Fruit fly (Drosophila melanogaster) whole organism, pupa: ENCODE data around the gene Ir68a.

ENCODE experiments used
- CG10348 ChIP-seq: fragments of 200-800 bp; sonication (Bioruptor generic); IDR thresholded peaks from 2 replicates; pipeline ENCODE4 v1.3.6; 2022; ENCODE audit warnings: missing biosample characterization, missing genetic modification characterization
- CG12605 ChIP-seq: fragments of 200-800 bp; sonication (Bioruptor generic); IDR thresholded peaks from 2 replicates; pipeline ENCODE4 v1.3.6; 2022; ENCODE audit warnings: missing biosample characterization, missing genetic modification characterization
- CG13204 ChIP-seq: fragments of 200-800 bp; sonication (Bioruptor generic); optimal IDR thresholded peaks from 2 replicates; lab custom pipeline; 2018; ENCODE audit warnings: missing biosample characterization, mild to moderate bottlenecking, missing genetic modification characterization, moderate library complexity
- CG14655 ChIP-seq: fragments of 200-800 bp; sonication (Bioruptor generic); optimal IDR thresholded peaks from 3 replicates; lab custom pipeline; 2017; ENCODE audit warnings: mild to moderate bottlenecking, missing biosample characterization, missing genetic modification reagents, missing genetic modification characterization
- CG15710 ChIP-seq: fragments of 200-800 bp; sonication (Bioruptor generic); optimal IDR thresholded peaks from 2 replicates; lab custom pipeline; 2018; ENCODE audit warnings: missing biosample characterization, mild to moderate bottlenecking, missing genetic modification characterization, moderate library complexity
- CG17806 ChIP-seq: fragments of 200-800 bp; sonication (Bioruptor generic); optimal IDR thresholded peaks from 2 replicates; lab custom pipeline; 2018; ENCODE audit warnings: missing biosample characterization, mild to moderate bottlenecking, missing genetic modification characterization, moderate library complexity
- CG32121 ChIP-seq: fragments of 200-800 bp; sonication (Bioruptor generic); IDR thresholded peaks from 2 replicates; pipeline ENCODE4 v1.3.6; 2022; ENCODE audit warnings: missing biosample characterization, missing genetic modification characterization
- CG34367 ChIP-seq: fragments of 200-800 bp; sonication (Bioruptor generic); optimal IDR thresholded peaks from 2 replicates; lab custom pipeline; 2018; ENCODE audit warnings: missing biosample characterization, mild to moderate bottlenecking, missing genetic modification characterization
- CG4496 ChIP-seq: fragments of 200-800 bp; sonication (Bioruptor generic); IDR thresholded peaks from 3 replicates; pipeline ENCODE4 v1.3.6; 2022; ENCODE audit warnings: missing biosample characterization, missing genetic modification characterization
- CG8159 ChIP-seq: fragments of 200-800 bp; sonication (Bioruptor generic); optimal IDR thresholded peaks from 3 replicates; lab custom pipeline; 2018; ENCODE audit warnings: missing biosample characterization, mild to moderate bottlenecking, missing genetic modification characterization, moderate library complexity
- CG8301 ChIP-seq: fragments of 200-800 bp; sonication (Bioruptor generic); optimal IDR thresholded peaks from 2 replicates; lab custom pipeline; 2018; ENCODE audit warnings: missing biosample characterization, mild to moderate bottlenecking, missing genetic modification characterization
- CG9948 ChIP-seq: fragments of 200-800 bp; sonication (Bioruptor generic); optimal IDR thresholded peaks from 2 replicates; lab custom pipeline; 2018; ENCODE audit warnings: missing biosample characterization, mild to moderate bottlenecking, missing genetic modification characterization, moderate library complexity
- D1 ChIP-seq: fragments of 200-800 bp; sonication (Bioruptor generic); optimal IDR thresholded peaks from 2 replicates; lab custom pipeline; 2018; ENCODE audit warnings: missing biosample characterization, mild to moderate bottlenecking, missing genetic modification characterization, moderate library complexity
- EcR ChIP-seq: fragments of 200-800 bp; sonication (Bioruptor generic); optimal IDR thresholded peaks from 3 replicates; lab custom pipeline; 2019; ENCODE audit warnings: missing biosample characterization, missing genetic modification characterization, mild to moderate bottlenecking, moderate library complexity, missing genetic modification reagents
- Ets98B ChIP-seq: fragments of 200-800 bp; sonication (Bioruptor generic); IDR thresholded peaks from 2 replicates; pipeline ENCODE4 v1.3.6; 2022; ENCODE audit warnings: missing biosample characterization, missing genetic modification characterization
- Pif1A ChIP-seq: fragments of 200-800 bp; sonication (Bioruptor generic); optimal IDR thresholded peaks from 3 replicates; lab custom pipeline; 2016; ENCODE audit warnings: missing biosample characterization, missing genetic modification characterization
- Pif1B ChIP-seq: fragments of 200-800 bp; sonication (Bioruptor generic); optimal IDR thresholded peaks from 3 replicates; lab custom pipeline; 2016; ENCODE audit warnings: missing biosample characterization, missing genetic modification characterization
- Snoo ChIP-seq: fragments of 200-800 bp; sonication (Bioruptor generic); optimal IDR thresholded peaks from 3 replicates; lab custom pipeline; 2017; ENCODE audit warnings: missing biosample characterization, mild to moderate bottlenecking, missing genetic modification characterization, inconsistent platforms
- fd96Ca ChIP-seq: fragments of 200-800 bp; sonication (Bioruptor generic); IDR thresholded peaks from 3 replicates; pipeline ENCODE4 v1.3.6; 2022; ENCODE audit warnings: missing biosample characterization, missing genetic modification characterization
- gl ChIP-seq: fragments of 200-800 bp; sonication (Bioruptor generic); optimal IDR thresholded peaks from 2 replicates; lab custom pipeline; 2018; ENCODE audit warnings: missing biosample characterization, mild to moderate bottlenecking, missing genetic modification characterization
- rn ChIP-seq: fragments of 200-800 bp; sonication (Bioruptor generic); IDR thresholded peaks from 2 replicates; pipeline ENCODE4 v1.3.6; 2022; ENCODE audit warnings: missing biosample characterization, missing genetic modification characterization

The Ir68a gene

dm6 chr3L:11210517-11210916, 25.5 kb downstream of the Ir68a start, which contains the start of the genes Ube3a and CG7600:
Gene Ube3a, minus strand, starts transcription at chr3L:11210583.
Gene CG7600, plus strand, starts transcription at chr3L:11210786.
- TF ChIP-seq CG4496 (GFP tag; lab: Robert Waterston, UW): 0 out of 3 replicates have a peak, but pooled peaks have one; percentile 57
- TF ChIP-seq gl: peak; percentile 13
- no peak for TF ChIP-seq CG9948
- 0 out of 2 replicates have a peak, but pooled peaks have one; percentile 22 for TF ChIP-seq CG32121 (GFP tag; lab: Robert Waterston, UW)
- no peak for TF ChIP-seq CG17806
- TF ChIP-seq Ets98B (GFP tag; lab: Robert Waterston, UW): peak; percentile 31; the same call in 1 of the 2 replicates
- TF ChIP-seq Pif1B (GFP tag; lab: Kevin White, UChicago): no peak
- no peak for TF ChIP-seq D1 (tag; lab: Kevin White, UChicago)
- TF ChIP-seq CG15710 (tag; lab: Kevin White, UChicago): peak; percentile 15
- peak; percentile 59; the same call in 2 of the 3 replicates for TF ChIP-seq fd96Ca (GFP tag; lab: Robert Waterston, UW)
- peak; percentile 26 for TF ChIP-seq EcR
- TF ChIP-seq CG8159 (tag; lab: Kevin White, UChicago): peak; percentile 22
- peak; percentile 21 for TF ChIP-seq Snoo (tag; lab: Kevin White, UChicago)
- TF ChIP-seq CG34367 (tag; lab: Kevin White, UChicago): no peak
- TF ChIP-seq rn (GFP tag; lab: Robert Waterston, UW): no peak
- no peak for TF ChIP-seq CG13204 (GFP tag; lab: Kevin White, UChicago)
- TF ChIP-seq Pif1A (GFP tag; lab: Kevin White, UChicago): no peak
- TF ChIP-seq CG8301 (tag; lab: Kevin White, UChicago): peak; percentile 12
- 0 out of 2 replicates have a peak, but pooled peaks have one; percentile 16 for TF ChIP-seq CG12605 (GFP tag; lab: Robert Waterston, UW)
- no peak for TF ChIP-seq CG10348 (GFP tag; lab: Robert Waterston, UW)
- TF ChIP-seq CG14655 (GFP tag; lab: Kevin White, UChicago): no peak

DNA sequence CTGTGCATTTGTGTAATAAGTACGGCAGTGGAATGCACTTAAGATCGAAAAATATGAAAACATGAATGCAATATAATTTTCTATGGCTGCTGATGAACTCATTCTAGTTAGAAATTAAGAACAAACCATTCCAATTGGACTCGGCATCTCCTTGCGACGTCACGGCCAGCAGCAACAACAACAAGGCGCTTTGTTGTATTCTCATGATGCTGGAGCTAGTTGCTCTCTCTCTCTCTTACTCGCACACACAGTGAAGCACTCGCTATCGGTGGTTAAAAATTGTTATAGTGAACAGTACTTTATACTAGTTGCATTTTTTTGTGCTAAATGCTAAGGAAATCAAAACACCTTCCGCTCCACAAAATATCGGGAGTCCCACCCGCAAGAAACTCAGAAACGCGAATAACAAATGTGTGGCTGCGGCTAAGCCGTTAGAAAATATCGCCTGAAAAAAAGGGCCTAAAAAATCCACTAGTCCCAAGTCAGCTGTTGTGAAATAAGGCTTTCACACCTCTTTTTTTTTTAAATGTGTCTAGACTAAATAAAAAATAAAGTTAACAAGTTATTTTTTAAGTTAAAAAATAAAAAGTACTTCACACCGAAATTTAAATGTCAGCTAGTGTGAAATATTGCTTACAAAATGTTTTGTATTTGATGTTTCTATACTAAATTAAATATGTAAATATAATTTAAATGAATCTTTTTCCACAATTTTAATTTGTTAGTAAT, 30.2 kb downstream of the Ir68a start, which contains the start of gene Plod:
Gene Plod, minus strand, starts transcription at position 409 of the 729 bp plus-strand sequence.
- no peak for TF ChIP-seq CG8159 (tag; lab: Kevin White, UChicago)
- TF ChIP-seq Ets98B (GFP tag; lab: Robert Waterston, UW): peak; percentile 31; the same call in 1 of the 2 replicates
- peak; percentile 50; the same call in 1 of the 3 replicates for TF ChIP-seq CG4496 (GFP tag; lab: Robert Waterston, UW)
- TF ChIP-seq CG15710 (tag; lab: Kevin White, UChicago): peak; percentile 13
- TF ChIP-seq CG34367 (tag; lab: Kevin White, UChicago): no peak
- TF ChIP-seq EcR: no peak
- no peak for TF ChIP-seq fd96Ca (GFP tag; lab: Robert Waterston, UW)
- no peak for TF ChIP-seq CG13204 (GFP tag; lab: Kevin White, UChicago)
- TF ChIP-seq D1 (tag; lab: Kevin White, UChicago): peak; percentile 54
- no peak for TF ChIP-seq Pif1A (GFP tag; lab: Kevin White, UChicago)
- TF ChIP-seq CG9948: no peak
- TF ChIP-seq CG8301 (tag; lab: Kevin White, UChicago): no peak
- no peak for TF ChIP-seq rn (GFP tag; lab: Robert Waterston, UW)
- no peak for TF ChIP-seq CG10348 (GFP tag; lab: Robert Waterston, UW)
- TF ChIP-seq CG32121 (GFP tag; lab: Robert Waterston, UW): no peak
- TF ChIP-seq CG14655 (GFP tag; lab: Kevin White, UChicago): no peak
- TF ChIP-seq gl: no peak
- no peak for TF ChIP-seq Pif1B (GFP tag; lab: Kevin White, UChicago)
- no peak for TF ChIP-seq Snoo (tag; lab: Kevin White, UChicago)
- TF ChIP-seq CG12605 (GFP tag; lab: Robert Waterston, UW): peak; percentile 61; the same call in 1 of the 2 replicates
- no peak for TF ChIP-seq CG17806
- TF ChIP-seq, all 21 proteins: peak for 5

- TF ChIP-seq CG17806 (no peak), CG14655 (GFP tag; lab: Kevin White, UChicago) (no peak), fd96Ca (GFP tag; lab: Robert Waterston, UW) (no peak), CG15710 (tag; lab: Kevin White, UChicago) (no peak), CG32121 (GFP tag; lab: Robert Waterston, UW) (no peak), CG13204 (GFP tag; lab: Kevin White, UChicago) (no peak), EcR (no peak), gl (no peak), Pif1A (GFP tag; lab: Kevin White, UChicago) (no peak), Pif1B (GFP tag; lab: Kevin White, UChicago) (no peak), CG34367 (tag; lab: Kevin White, UChicago) (no peak), D1 (tag; lab: Kevin White, UChicago) (no peak), CG12605 (GFP tag; lab: Robert Waterston, UW) (no peak), CG9948 (no peak), CG4496 (GFP tag; lab: Robert Waterston, UW) (no peak), CG8159 (tag; lab: Kevin White, UChicago) (no peak), Snoo (tag; lab: Kevin White, UChicago) (no peak), CG10348 (GFP tag; lab: Robert Waterston, UW) (no peak), CG8301 (tag; lab: Kevin White, UChicago) (no peak), rn (GFP tag; lab: Robert Waterston, UW) (no peak)
Observed at dm6 chr3L:11204852-11205251, 31.2 kb downstream of the Ir68a start.

DNA sequence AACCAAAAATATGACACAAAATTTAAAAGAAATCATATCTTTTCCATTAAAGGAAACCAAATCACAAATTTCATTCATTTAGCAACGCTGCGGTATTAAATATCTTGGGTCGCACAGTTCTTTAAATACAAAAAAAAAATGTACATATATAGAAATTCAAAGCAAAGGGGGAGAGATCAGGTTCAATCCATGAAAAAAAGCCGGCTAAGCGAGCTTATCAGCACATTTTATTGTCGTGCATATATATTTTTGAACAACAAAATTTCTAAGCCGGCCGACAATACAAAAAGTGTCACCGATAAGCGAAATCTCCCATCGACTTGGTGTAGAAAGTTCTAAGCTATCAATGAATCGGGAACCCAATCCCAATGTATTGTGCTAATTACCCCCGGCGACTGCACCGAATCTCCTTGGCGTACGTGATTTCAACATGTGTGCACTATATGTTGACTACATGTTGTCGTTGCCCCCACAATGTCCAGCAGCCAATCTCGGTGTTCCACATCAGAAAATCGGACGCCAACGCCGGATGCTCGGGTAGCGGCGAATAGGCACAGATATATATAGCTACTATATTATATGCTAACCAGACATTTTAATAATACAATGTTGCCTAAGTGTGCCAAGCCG, 32.1 kb downstream of the Ir68a start:
- TF ChIP-seq CG8159 (tag; lab: Kevin White, UChicago) (no peak), CG10348 (GFP tag; lab: Robert Waterston, UW) (no peak), CG15710 (tag; lab: Kevin White, UChicago) (no peak), CG14655 (GFP tag; lab: Kevin White, UChicago) (no peak), Ets98B (GFP tag; lab: Robert Waterston, UW) (no peak), CG17806 (no peak), CG32121 (GFP tag; lab: Robert Waterston, UW) (no peak), EcR (no peak), CG8301 (tag; lab: Kevin White, UChicago) (no peak), CG13204 (GFP tag; lab: Kevin White, UChicago) (no peak), fd96Ca (GFP tag; lab: Robert Waterston, UW) (no peak), Pif1A (GFP tag; lab: Kevin White, UChicago) (no peak), gl (no peak)
